Worm (Caenorhabditis elegans): ENCODE measurements around the gene natc-2.

natc-2 gene

DNA sequence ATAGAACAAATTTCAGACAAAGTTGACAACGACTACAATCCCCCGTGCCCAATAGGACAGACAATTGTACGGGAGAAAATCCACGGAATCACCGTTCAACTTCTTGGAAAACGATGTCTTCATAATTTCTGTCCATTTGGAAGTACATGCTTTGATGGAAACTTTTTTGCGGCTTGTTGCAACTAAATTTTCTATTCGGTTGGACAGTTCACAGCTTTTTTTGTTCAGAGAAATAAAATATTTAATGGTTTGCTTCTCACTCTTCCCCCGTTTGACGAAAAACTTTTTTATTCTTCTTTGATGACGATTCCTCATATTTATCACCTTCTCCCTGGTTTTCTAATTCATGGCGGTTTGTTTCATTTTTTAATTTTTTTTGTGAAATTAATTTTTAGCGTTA lies 40.2 kb downstream of the natc-2 start, which contains the start of gene C10G8.2:
Gene C10G8.2, plus strand, starts transcription at position 301 of the 400 bp plus-strand sequence.
- TF ChIP-seq dao-5 (tag; optimal IDR thresholded peaks at IDR 0.05) (no peak), him-1 (tag; optimal IDR thresholded peaks at IDR 0.05) (no peak), W03F9.2 (tag; optimal IDR thresholded peaks at IDR 0.05) (no peak)

DNA sequence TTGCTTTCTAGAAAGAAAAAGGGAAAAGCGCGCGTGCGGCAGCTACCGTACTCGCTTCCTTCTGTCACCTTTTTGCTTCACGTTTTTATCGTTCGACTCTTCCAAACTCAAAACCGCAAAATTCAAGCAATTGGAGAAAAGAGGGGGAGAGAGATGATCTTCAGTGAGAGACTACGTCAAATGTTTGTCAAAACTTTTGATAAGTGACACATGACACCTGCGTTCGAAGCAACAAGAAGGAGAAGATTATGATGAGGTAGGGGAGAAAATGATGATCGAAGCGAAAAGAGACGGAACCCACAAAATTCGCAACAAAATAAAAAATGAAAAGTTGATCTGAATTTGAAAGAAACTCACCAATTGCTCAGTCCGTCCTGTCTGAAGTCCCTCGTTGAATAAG lies 44.5 kb downstream of the natc-2 start:
- no peak for TF ChIP-seq W03F9.2 (tag; optimal IDR thresholded peaks at IDR 0.05)
- no peak for TF ChIP-seq him-1 (tag; optimal IDR thresholded peaks at IDR 0.05)
- no peak for TF ChIP-seq dao-5 (tag; optimal IDR thresholded peaks at IDR 0.05)

DNA sequence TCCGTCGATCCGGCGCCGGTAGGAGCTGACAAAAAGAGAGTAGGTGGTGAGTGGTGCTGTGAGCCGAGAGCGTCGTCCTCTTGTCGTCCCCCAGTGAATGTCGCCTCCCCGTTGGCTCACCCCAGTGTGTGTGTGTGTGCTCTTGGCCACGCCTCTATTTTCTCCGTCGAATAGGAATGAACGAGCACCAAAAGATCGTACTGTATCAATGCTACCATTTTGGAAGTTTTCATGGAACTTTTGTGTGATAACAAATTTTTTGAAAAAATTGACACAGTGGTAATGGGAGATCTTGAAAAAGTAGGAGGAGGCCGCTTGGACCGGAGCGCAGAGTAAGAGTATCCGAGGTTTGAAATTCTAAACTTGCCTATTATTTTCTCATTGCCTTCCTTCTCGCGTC lies 45.6 kb downstream of the natc-2 start, which contains the start of gene ceh-34:
Gene ceh-34, minus strand, starts transcription at position 101 of the 400 bp plus-strand sequence.
- TF ChIP-seq dao-5 (tag; optimal IDR thresholded peaks at IDR 0.05), result no peak
- no peak for TF ChIP-seq him-1 (tag; optimal IDR thresholded peaks at IDR 0.05)
- TF ChIP-seq W03F9.2 (tag; optimal IDR thresholded peaks at IDR 0.05), result no peak

DNA sequence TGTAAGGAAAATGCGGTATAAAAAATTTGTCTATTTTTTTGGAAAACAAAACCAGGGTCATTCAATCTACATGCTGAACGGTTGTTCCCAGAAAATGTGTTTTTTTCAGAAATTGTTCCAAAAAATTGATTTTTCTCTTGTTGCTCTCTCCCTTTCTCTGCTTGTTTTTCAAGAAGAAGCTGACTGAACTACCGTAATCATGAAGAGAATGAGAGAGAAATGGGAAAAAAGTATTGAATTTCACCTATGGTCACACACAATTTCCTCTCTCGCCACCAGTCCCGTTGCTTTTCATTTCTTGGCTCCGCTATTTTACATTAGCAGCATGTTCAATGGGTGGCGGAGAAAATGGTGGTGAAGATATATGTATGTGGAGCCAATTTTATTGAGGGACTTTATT lies 48.9 kb downstream of the natc-2 start:
- TF ChIP-seq him-1 (tag; optimal IDR thresholded peaks at IDR 0.05) (no peak), W03F9.2 (tag; optimal IDR thresholded peaks at IDR 0.05) (no peak), dao-5 (tag; optimal IDR thresholded peaks at IDR 0.05) (no peak)

DNA sequence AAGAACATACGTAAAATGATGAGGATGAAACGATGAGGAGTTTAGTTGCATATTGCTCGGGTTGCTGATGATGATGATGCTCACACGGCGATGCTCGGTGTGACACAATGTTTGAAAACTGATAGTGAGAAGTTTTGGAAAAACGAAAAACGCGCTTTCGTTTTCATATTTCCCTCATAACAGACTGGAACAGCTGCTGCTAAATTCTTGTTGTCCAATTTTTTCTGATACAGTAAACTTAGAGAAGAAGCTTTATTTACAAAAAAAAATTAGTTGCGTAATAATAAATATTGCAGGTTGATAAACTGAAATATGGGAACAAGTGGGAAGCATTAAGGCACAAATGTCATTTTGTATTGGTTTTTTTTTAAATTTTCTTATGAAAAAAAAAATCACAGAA lies 50.7 kb downstream of the natc-2 start, which contains the start of gene ceh-33:
Gene ceh-33, minus strand, starts transcription at position 101 of the 400 bp plus-strand sequence.
- TF ChIP-seq W03F9.2 (tag; optimal IDR thresholded peaks at IDR 0.05) (no peak), dao-5 (tag; optimal IDR thresholded peaks at IDR 0.05) (no peak), him-1 (tag; optimal IDR thresholded peaks at IDR 0.05) (no peak)

All from whole organism, L4/young adult.